Fruit fly (Drosophila melanogaster) whole organism, embryonic: ENCODE results near the gene Rai1.
A peak's percentile ranks its signal among the peaks of the same experiment; 100 is the strongest.

ENCODE experiments used
- Adf1 ChIP-seq: fragments of 200-800 bp; sonication (Bioruptor generic); IDR thresholded peaks from 2 replicates; pipeline ENCODE4 v1.3.6; 2022; ENCODE audit warnings: missing biosample characterization, missing genetic modification characterization
- Atf6 ChIP-seq: fragments of 200-800 bp; sonication (Bioruptor generic); IDR thresholded peaks from 2 replicates; pipeline ENCODE4 v1.3.6; 2022; ENCODE audit warnings: missing biosample characterization, missing genetic modification characterization
- B-H1 ChIP-seq: fragments of 200-800 bp; sonication (Bioruptor generic); IDR thresholded peaks from 3 replicates; pipeline ENCODE4 v1.3.6; 2022; ENCODE audit warnings: missing biosample characterization, missing genetic modification characterization
- CG10209 ChIP-seq: fragments of 200-800 bp; sonication (Bioruptor generic); optimal IDR thresholded peaks from 3 replicates; lab custom pipeline; 2017; ENCODE audit warnings: missing biosample characterization, mild to moderate bottlenecking, missing genetic modification characterization, missing genetic modification reagents
- CG11504 ChIP-seq: fragments of 200-800 bp; sonication (Bioruptor generic); optimal IDR thresholded peaks from 3 replicates; lab custom pipeline; 2019; ENCODE audit warnings: missing biosample characterization, mild to moderate bottlenecking, missing genetic modification characterization, moderate library complexity
- CG13287 ChIP-seq: fragments of 200-800 bp; sonication (Bioruptor generic); IDR thresholded peaks from 2 replicates; pipeline ENCODE4 v1.3.6; 2022; ENCODE audit warnings: missing biosample characterization, missing genetic modification characterization; ENCODE audit not compliant: partially characterized antibody
- CG14441 ChIP-seq: fragments of 200-800 bp; sonication (Bioruptor generic); IDR thresholded peaks from 2 replicates; pipeline ENCODE4 v1.3.6; 2022; ENCODE audit warnings: missing biosample characterization, missing genetic modification characterization
- CG15514 ChIP-seq: fragments of 200-800 bp; sonication (Bioruptor generic); optimal IDR thresholded peaks from 3 replicates; lab custom pipeline; 2017; ENCODE audit warnings: missing biosample characterization, missing genetic modification characterization, mild to moderate bottlenecking, moderate library complexity, missing genetic modification reagents
- CG16815 ChIP-seq: fragments of 200-800 bp; sonication (Bioruptor generic); optimal IDR thresholded peaks from 3 replicates; lab custom pipeline; 2017; ENCODE audit warnings: missing biosample characterization, mild to moderate bottlenecking, missing genetic modification characterization
- CG17359 ChIP-seq: fragments of 200-800 bp; sonication (Bioruptor generic); optimal IDR thresholded peaks from 3 replicates; lab custom pipeline; 2018; ENCODE audit warnings: missing biosample characterization, mild to moderate bottlenecking, missing genetic modification characterization, moderate library complexity
- CG17361 ChIP-seq: fragments of 200-800 bp; sonication (Bioruptor generic); IDR thresholded peaks from 3 replicates; pipeline ENCODE4 v1.3.6; 2022; ENCODE audit warnings: missing biosample characterization, missing genetic modification characterization
- CG2199 ChIP-seq: fragments of 200-800 bp; sonication (Bioruptor generic); IDR thresholded peaks from 3 replicates; pipeline ENCODE4 v1.3.6; 2022; ENCODE audit warnings: missing biosample characterization, missing genetic modification characterization
- CG3995 ChIP-seq: fragments of 200-800 bp; sonication (Bioruptor generic); optimal IDR thresholded peaks from 3 replicates; lab custom pipeline; 2016; ENCODE audit warnings: missing biosample characterization, missing genetic modification characterization
- CG4282 ChIP-seq: fragments of 200-800 bp; sonication (Bioruptor generic); optimal IDR thresholded peaks from 2 replicates; lab custom pipeline; 2016; ENCODE audit warnings: missing biosample characterization, missing genetic modification characterization
- CG4820 ChIP-seq: fragments of 200-800 bp; sonication (Bioruptor generic); optimal IDR thresholded peaks from 3 replicates; lab custom pipeline; 2016; ENCODE audit warnings: missing biosample characterization, missing genetic modification characterization
- CG5180 ChIP-seq: fragments of 200-800 bp; sonication (Bioruptor generic); optimal IDR thresholded peaks from 3 replicates; lab custom pipeline; 2017; ENCODE audit warnings: missing biosample characterization, missing genetic modification characterization, mild to moderate bottlenecking, moderate library complexity, missing genetic modification reagents
- CG7556 ChIP-seq: fragments of 200-800 bp; sonication (Bioruptor generic); optimal IDR thresholded peaks from 2 replicates; lab custom pipeline; 2017; ENCODE audit warnings: missing biosample characterization, mild to moderate bottlenecking, missing genetic modification characterization
- CG8281 ChIP-seq: fragments of 200-800 bp; sonication (Bioruptor generic); optimal IDR thresholded peaks from 2 replicates; lab custom pipeline; 2018; ENCODE audit warnings: missing biosample characterization, mild to moderate bottlenecking, missing genetic modification characterization, moderate library complexity
- CHES-1-like ChIP-seq: fragments of 200-800 bp; sonication (Bioruptor generic); optimal IDR thresholded peaks from 2 replicates; lab custom pipeline; 2016; ENCODE audit warnings: missing biosample characterization, missing genetic modification characterization
- CTCF ChIP-seq: fragments of 200-800 bp; sonication (Bioruptor generic); optimal IDR thresholded peaks from 2 replicates; lab custom pipeline; 2017; ENCODE audit warnings: missing biosample characterization, mild to moderate bottlenecking, missing genetic modification characterization, moderate library complexity
- Dad ChIP-seq: fragments of 200-800 bp; sonication (Bioruptor generic); optimal IDR thresholded peaks from 3 replicates; lab custom pipeline; 2016; ENCODE audit warnings: missing biosample characterization, missing genetic modification characterization
- Drgx ChIP-seq: fragments of 200-800 bp; sonication (Bioruptor generic); IDR thresholded peaks from 2 replicates; pipeline ENCODE4 v1.3.6; 2022; ENCODE audit warnings: missing biosample characterization, missing genetic modification characterization
- E2f2 ChIP-seq: fragments of 200-800 bp; sonication (Bioruptor generic); IDR thresholded peaks from 2 replicates; pipeline ENCODE4 v1.3.6; 2022; ENCODE audit warnings: missing biosample characterization, missing genetic modification characterization
- Fer3 ChIP-seq: fragments of 200-800 bp; sonication (Bioruptor generic); optimal IDR thresholded peaks from 2 replicates; lab custom pipeline; 2018; ENCODE audit warnings: missing biosample characterization, mild to moderate bottlenecking, missing genetic modification characterization, moderate library complexity
- HmgD ChIP-seq: fragments of 200-800 bp; sonication (Bioruptor generic); optimal IDR thresholded peaks from 3 replicates; lab custom pipeline; 2016; ENCODE audit warnings: missing biosample characterization, missing genetic modification characterization
- Hr3 ChIP-seq: fragments of 200-800 bp; sonication (Bioruptor generic); optimal IDR thresholded peaks from 3 replicates; lab custom pipeline; 2016; ENCODE audit warnings: missing biosample characterization, missing genetic modification characterization
- Hr39 ChIP-seq: fragments of >200 bp; optimal IDR thresholded peaks from 2 replicates; lab custom pipeline; 2017
- Hr78 ChIP-seq, 2 experiments: fragments of 200-800 bp in 1 of 2; fragments of >200 bp in 1 of 2; sonication (Bioruptor generic) in 1 of 2; optimal IDR thresholded peaks; 2 replicates each; lab custom pipeline; 2017 to 2019; ENCODE audit warnings: missing biosample characterization in 2 of 2, missing genetic modification characterization in 2 of 2, mild to moderate bottlenecking in 1 of 2, moderate library complexity in 1 of 2
- Lpt ChIP-seq: fragments of >200 bp; optimal IDR thresholded peaks from 2 replicates; lab custom pipeline; 2018; ENCODE audit warnings: missing biosample characterization, missing genetic modification characterization
- Mrtf ChIP-seq: fragments of 200-800 bp; sonication (Bioruptor generic); IDR thresholded peaks from 3 replicates; pipeline ENCODE4 v1.3.6; 2022; ENCODE audit warnings: missing biosample characterization, missing genetic modification characterization
- Nf-YB ChIP-seq: fragments of 200-800 bp; sonication (Bioruptor generic); optimal IDR thresholded peaks from 3 replicates; lab custom pipeline; 2019; ENCODE audit warnings: missing biosample characterization, mild to moderate bottlenecking, missing genetic modification characterization, moderate library complexity
- Sry-β ChIP-seq: fragments of 200-800 bp; sonication (Bioruptor generic); optimal IDR thresholded peaks from 2 replicates; lab custom pipeline; 2018; ENCODE audit warnings: missing biosample characterization, mild to moderate bottlenecking, missing genetic modification characterization, moderate library complexity
- Taf1 ChIP-seq: fragments of 200-800 bp; sonication (Bioruptor generic); IDR thresholded peaks from 2 replicates; pipeline ENCODE4 v1.3.6; 2022; ENCODE audit warnings: missing biosample characterization, missing genetic modification characterization
- Usf ChIP-seq: fragments of 200-800 bp; sonication (Bioruptor generic); optimal IDR thresholded peaks from 2 replicates; lab custom pipeline; 2017; ENCODE audit warnings: missing genotype, missing biosample characterization, missing genetic modification characterization
- ab ChIP-seq: fragments of 200-800 bp; sonication (Bioruptor generic); optimal IDR thresholded peaks from 2 replicates; lab custom pipeline; 2016; ENCODE audit warnings: missing biosample characterization, missing genetic modification characterization
- abd-A ChIP-seq: fragments of 200-800 bp; sonication (Bioruptor generic); optimal IDR thresholded peaks from 3 replicates; lab custom pipeline; 2019; ENCODE audit warnings: missing biosample characterization, mild to moderate bottlenecking, missing genetic modification characterization, moderate library complexity
- ash1 ChIP-seq: fragments of 200-800 bp; sonication (Bioruptor generic); optimal IDR thresholded peaks from 2 replicates; lab custom pipeline; 2018; ENCODE audit warnings: missing biosample characterization, mild to moderate bottlenecking, missing genetic modification characterization
- bcd ChIP-seq: fragments of 200-800 bp; sonication (Bioruptor generic); optimal IDR thresholded peaks from 2 replicates; lab custom pipeline; 2017; ENCODE audit warnings: missing biosample characterization, mild to moderate bottlenecking, missing genetic modification characterization
- crc ChIP-seq: fragments of 200-800 bp; sonication (Bioruptor generic); optimal IDR thresholded peaks from 2 replicates; lab custom pipeline; 2016; ENCODE audit warnings: missing biosample characterization, missing genetic modification characterization
- disco-r ChIP-seq: fragments of 200-800 bp; sonication (Bioruptor generic); optimal IDR thresholded peaks from 2 replicates; lab custom pipeline; 2016; ENCODE audit warnings: missing biosample characterization, missing genetic modification characterization
- eyg ChIP-seq: fragments of 200-800 bp; sonication (Bioruptor generic); optimal IDR thresholded peaks from 3 replicates; lab custom pipeline; 2016; ENCODE audit warnings: missing biosample characterization, missing genetic modification characterization
- gce ChIP-seq: fragments of 200-800 bp; sonication (Bioruptor generic); IDR thresholded peaks from 3 replicates; pipeline ENCODE4 v1.3.6; 2022; ENCODE audit warnings: missing biosample characterization, missing genetic modification characterization
- ham ChIP-seq: fragments of 200-800 bp; sonication (Bioruptor generic); IDR thresholded peaks from 2 replicates; pipeline ENCODE4 v1.3.6; 2022; ENCODE audit warnings: missing biosample characterization, missing genetic modification characterization
- jigr1 ChIP-seq: fragments of 200-800 bp; sonication (Bioruptor generic); IDR thresholded peaks from 3 replicates; pipeline ENCODE4 v1.3.6; 2022; ENCODE audit warnings: missing biosample characterization, missing genetic modification characterization
- lola ChIP-seq, 3 experiments: fragments of >200 bp in 2 of 3; fragments of 200-800 bp in 1 of 3; sonication (Bioruptor generic) in 1 of 3; optimal IDR thresholded peaks; 2 replicates each; lab custom pipeline; 2017 to 2019; ENCODE audit warnings: missing biosample characterization in 3 of 3, missing genetic modification characterization in 3 of 3, mild to moderate bottlenecking in 1 of 3, moderate library complexity in 1 of 3
- onecut ChIP-seq: fragments of 200-800 bp; sonication (Bioruptor generic); IDR thresholded peaks from 2 replicates; pipeline ENCODE4 v1.3.6; 2022; ENCODE audit warnings: missing biosample characterization, missing genetic modification characterization
- rib ChIP-seq: fragments of 200-800 bp; sonication (Bioruptor generic); IDR thresholded peaks from 2 replicates; pipeline ENCODE4 v1.3.6; 2022; ENCODE audit warnings: missing biosample characterization, missing genetic modification characterization
- schlank ChIP-seq: fragments of 200-800 bp; sonication (Bioruptor generic); optimal IDR thresholded peaks from 2 replicates; lab custom pipeline; 2018; ENCODE audit warnings: missing biosample characterization, mild to moderate bottlenecking, missing genetic modification characterization
- sens-2 ChIP-seq: fragments of 200-800 bp; sonication (Bioruptor generic); IDR thresholded peaks from 2 replicates; pipeline ENCODE4 v1.3.6; 2022; ENCODE audit warnings: missing biosample characterization, missing genetic modification characterization
- sug ChIP-seq: fragments of 200-800 bp; optimal IDR thresholded peaks from 2 replicates; lab custom pipeline; 2019; ENCODE audit warnings: missing biosample characterization, mild to moderate bottlenecking, missing genetic modification characterization, moderate library complexity
- ttk ChIP-seq: fragments of 200-800 bp; sonication (Bioruptor generic); IDR thresholded peaks from 2 replicates; pipeline ENCODE4 v2.1.2; 2022; ENCODE audit warnings: missing biosample characterization, missing genetic modification characterization
- usp ChIP-seq: fragments of >200 bp; optimal IDR thresholded peaks from 2 replicates; lab custom pipeline; 2017; ENCODE audit warnings: missing biosample characterization, missing genetic modification characterization

The Rai1 gene

dm6 chrX:16836091-16836799 lies 33.1 kb upstream of the Rai1 start (continued):
- TF ChIP-seq CG8281 (tag; lab: Kevin White, UChicago) (peak; percentile 65), CG15514 (GFP tag; lab: Kevin White, UChicago) (peak; percentile 89), CG2199 (GFP tag; lab: Robert Waterston, UW) (no peak), CG16815 (GFP tag; lab: Kevin White, UChicago) (no peak), rib (GFP tag; lab: Robert Waterston, UW) (0 out of 2 replicates have a peak, but pooled peaks have one; percentile 53), Taf1 (GFP tag; lab: Robert Waterston, UW) (no peak), CTCF (GFP tag; lab: Kevin White, UChicago) (no peak), ash1 (GFP tag; lab: Kevin White, UChicago) (no peak), Hr39 (lab: Kevin White, UChicago) (no peak), CG13287 (GFP tag; lab: Robert Waterston, UW) (no peak; the same call in 1 of the 2 replicates), crc (GFP tag; lab: Kevin White, UChicago) (no peak), onecut (GFP tag; lab: Robert Waterston, UW) (no peak), disco-r (GFP tag; lab: Kevin White, UChicago) (no peak), Dad (no peak), CG3995 (peak; percentile 93), Drgx (GFP tag; lab: Robert Waterston, UW) (no peak), lola (GFP tag; optimal IDR thresholded peaks at IDR 0.05; lab: Kevin White, UChicago) (no peak), CG14441 (GFP tag; lab: Robert Waterston, UW) (no peak), CG5180 (GFP tag; lab: Kevin White, UChicago) (no peak), sens-2 (GFP tag; lab: Robert Waterston, UW) (no peak), ab (no peak), schlank (tag; lab: Kevin White, UChicago) (no peak), CG7556 (GFP tag; lab: Kevin White, UChicago) (no peak), CG4282 (GFP tag; lab: Kevin White, UChicago) (no peak), B-H1 (GFP tag; lab: Robert Waterston, UW) (no peak), Fer3 (tag; lab: Kevin White, UChicago) (no peak), usp (no peak), Nf-YB (no peak), Usf (no peak), E2f2 (GFP tag; lab: Robert Waterston, UW) (no peak), HmgD (GFP tag; lab: Kevin White, UChicago) (no peak), CHES-1-like (no peak), Hr78 (GFP tag; optimal IDR thresholded peaks at IDR 0.05; lab: Kevin White, UChicago) (no peak), eyg (GFP tag; lab: Kevin White, UChicago) (no peak), jigr1 (GFP tag; lab: Robert Waterston, UW) (no peak), Lpt (no peak), Atf6 (GFP tag; lab: Robert Waterston, UW) (no peak), Hr3 (GFP tag; lab: Kevin White, UChicago) (no peak), Adf1 (GFP tag; lab: Robert Waterston, UW) (peak; percentile 39; the same call in 1 of the 2 replicates), CG11504 (tag; lab: Kevin White, UChicago) (no peak), sug (tag; lab: Kevin White, UChicago) (peak; percentile 28), CG17361 (GFP tag; lab: Robert Waterston, UW) (no peak), CG10209 (GFP tag; lab: Kevin White, UChicago) (no peak), CG4820 (no peak), ham (GFP tag; lab: Robert Waterston, UW) (no peak), Sry-β (GFP tag; lab: Kevin White, UChicago) (peak; percentile 65), bcd (GFP tag; lab: Kevin White, UChicago) (no peak), Mrtf (GFP tag; lab: Robert Waterston, UW) (no peak), gce (GFP tag; lab: Robert Waterston, UW) (no peak), CG17359 (tag; lab: Kevin White, UChicago) (no peak), abd-A (tag; lab: Kevin White, UChicago) (no peak), ttk (GFP tag; lab: Robert Waterston, UW) (no peak)
